Worm (Caenorhabditis elegans): Measurements from ENCODE around the gene F01G10.4.

ce11 chrIV:10269137-10269933 lies 37.0 kb upstream of the F01G10.4 start, which contains the start of the genes nspd-7 and Y43C5A.2:
- TF ChIP-seq tbx-11 (GFP tag; IDR thresholded peaks at IDR 0.05) (no peak), B0310.2 (tag; optimal IDR thresholded peaks at IDR 0.05) (no peak), flt-1 (GFP tag; IDR thresholded peaks at IDR 0.05) (no peak)
